Worm (Caenorhabditis elegans): ENCODE measurements around the gene ric-7.

Gene ric-7

ce11 chrV:13961927-13962419 lies 43.7 kb downstream of the ric-7 start, which contains the start of the genes algn-13 and R10D12.13:
TSS of gene algn-13 (minus strand) at chrV:13961977.
TSS of gene R10D12.13 (plus strand) at chrV:13962417.
- peak; percentile 52 for TF ChIP-seq blmp-1 (tag; optimal IDR thresholded peaks at IDR 0.05)
- peak; percentile 64 for TF ChIP-seq flh-1 (GFP tag; optimal IDR thresholded peaks at IDR 0.05)
- TF ChIP-seq lin-13 (tag; optimal IDR thresholded peaks at IDR 0.05) = peak; percentile 66
- TF ChIP-seq ces-1 (GFP tag; optimal IDR thresholded peaks at IDR 0.05) = peak; percentile 40
- TF ChIP-seq nhr-12 (tag; optimal IDR thresholded peaks at IDR 0.05) = no peak
- peak; percentile 64 for TF ChIP-seq sem-2 (GFP tag; optimal IDR thresholded peaks at IDR 0.05)
- TF ChIP-seq lin-32 (GFP tag; optimal IDR thresholded peaks at IDR 0.05) = peak; percentile 41
- TF ChIP-seq zip-8 (tag; optimal IDR thresholded peaks at IDR 0.05) = no peak
- TF ChIP-seq ztf-11 (tag; optimal IDR thresholded peaks at IDR 0.05) = peak; percentile 59
- peak; percentile 16 for TF ChIP-seq elt-3 (tag; optimal IDR thresholded peaks at IDR 0.05)
- TF ChIP-seq snpc-4 (tag; optimal IDR thresholded peaks at IDR 0.05) = no peak
- TF ChIP-seq unc-39 (tag; optimal IDR thresholded peaks at IDR 0.05) = no peak
- peak; percentile 68 for TF ChIP-seq ceh-43 (GFP tag; optimal IDR thresholded peaks at IDR 0.05)
- TF ChIP-seq bed-3 (GFP tag; optimal IDR thresholded peaks at IDR 0.05) = peak; percentile 70
- peak; percentile 52 for TF ChIP-seq pha-4 (tag; optimal IDR thresholded peaks at IDR 0.05)
- peak; percentile 79 for TF ChIP-seq mep-1 (tag; optimal IDR thresholded peaks at IDR 0.05)
- TF ChIP-seq tbx-8 (GFP tag; optimal IDR thresholded peaks at IDR 0.05) = peak; percentile 64
- TF ChIP-seq mls-2 (tag; optimal IDR thresholded peaks at IDR 0.05) = peak; percentile 84
- peak; percentile 79 for TF ChIP-seq ceh-83 (GFP tag; optimal IDR thresholded peaks at IDR 0.05)
- TF ChIP-seq drap-1 (GFP tag; optimal IDR thresholded peaks at IDR 0.05) = peak; percentile 81
- no peak for TF ChIP-seq nhr-28 (tag; optimal IDR thresholded peaks at IDR 0.05)
- TF ChIP-seq nhr-2 (tag; optimal IDR thresholded peaks at IDR 0.05) = peak; percentile 24
- peak; percentile 86 for TF ChIP-seq M03D4.4 (tag; optimal IDR thresholded peaks at IDR 0.05)
- peak; percentile 92 for TF ChIP-seq sptf-1 (tag; optimal IDR thresholded peaks at IDR 0.05)
- TF ChIP-seq unc-62 (GFP tag; optimal IDR thresholded peaks at IDR 0.05) = no peak
- no peak for TF ChIP-seq nhr-237 (tag; optimal IDR thresholded peaks at IDR 0.05)
- peak; percentile 60 for TF ChIP-seq mab-5 (tag; optimal IDR thresholded peaks at IDR 0.05)
- TF ChIP-seq ham-2 (GFP tag; optimal IDR thresholded peaks at IDR 0.05) = peak; percentile 60
- TF ChIP-seq nhr-76 (tag; optimal IDR thresholded peaks at IDR 0.05) = no peak
- TF ChIP-seq lsy-2 (tag; optimal IDR thresholded peaks at IDR 0.05) = peak; percentile 37
- peak; percentile 77 for TF ChIP-seq cnd-1 (tag; optimal IDR thresholded peaks at IDR 0.05)
- peak; percentile 26 for TF ChIP-seq hlh-1 (tag; optimal IDR thresholded peaks at IDR 0.05)
- TF ChIP-seq unc-120 (tag; optimal IDR thresholded peaks at IDR 0.05; ENCODE audit: poor library complexity, severe bottlenecking) = peak; percentile 91
- no peak for TF ChIP-seq ceh-39 (tag; optimal IDR thresholded peaks at IDR 0.05)
- peak; percentile 47 for TF ChIP-seq elt-1 (tag; optimal IDR thresholded peaks at IDR 0.05; ENCODE audit: borderline replicate concordance, insufficient read depth)

ce11 chrV:13960916-13961315 lies 44.8 kb downstream of the ric-7 start, which contains the start of gene srh-24:
TSS of gene srh-24 (minus strand) at chrV:13961016.
- no peak for TF ChIP-seq cnd-1 (tag; optimal IDR thresholded peaks at IDR 0.05)
- no peak for TF ChIP-seq M03D4.4 (tag; optimal IDR thresholded peaks at IDR 0.05)
- no peak for TF ChIP-seq nhr-28 (tag; optimal IDR thresholded peaks at IDR 0.05)
- no peak for TF ChIP-seq elt-3 (tag; optimal IDR thresholded peaks at IDR 0.05)
- no peak for TF ChIP-seq sem-2 (GFP tag; optimal IDR thresholded peaks at IDR 0.05)
- TF ChIP-seq lsy-2 (tag; optimal IDR thresholded peaks at IDR 0.05) = no peak
- TF ChIP-seq pha-4 (tag; optimal IDR thresholded peaks at IDR 0.05) = no peak

- TF ChIP-seq tbx-8 (GFP tag; optimal IDR thresholded peaks at IDR 0.05) (no peak), blmp-1 (tag; optimal IDR thresholded peaks at IDR 0.05) (no peak), zip-8 (tag; optimal IDR thresholded peaks at IDR 0.05) (no peak), lsy-2 (tag; optimal IDR thresholded peaks at IDR 0.05) (no peak), lin-13 (tag; optimal IDR thresholded peaks at IDR 0.05) (no peak), nhr-2 (tag; optimal IDR thresholded peaks at IDR 0.05) (no peak), unc-120 (tag; optimal IDR thresholded peaks at IDR 0.05; ENCODE audit: poor library complexity, severe bottlenecking) (no peak), ztf-11 (tag; optimal IDR thresholded peaks at IDR 0.05) (no peak), sem-2 (GFP tag; optimal IDR thresholded peaks at IDR 0.05) (no peak), M03D4.4 (tag; optimal IDR thresholded peaks at IDR 0.05) (no peak), unc-39 (tag; optimal IDR thresholded peaks at IDR 0.05) (no peak), unc-62 (GFP tag; optimal IDR thresholded peaks at IDR 0.05) (no peak), flh-1 (GFP tag; optimal IDR thresholded peaks at IDR 0.05) (no peak), elt-1 (tag; optimal IDR thresholded peaks at IDR 0.05; ENCODE audit: borderline replicate concordance, insufficient read depth) (no peak), sptf-1 (tag; optimal IDR thresholded peaks at IDR 0.05) (no peak), drap-1 (GFP tag; optimal IDR thresholded peaks at IDR 0.05) (no peak), hlh-1 (tag; optimal IDR thresholded peaks at IDR 0.05) (no peak)
Measured at ce11 chrV:13958247-13958646, 47.5 kb downstream of the ric-7 start, which contains the start of gene R10D12.10. TSS of gene R10D12.10 (minus strand) at chrV:13958347.

Measured in whole organism, mixed stage, embryonic.